Worm (Caenorhabditis elegans) whole organism, L4 larva: ENCODE data around the gene prp-38.

Source experiments
- D1046.2 ChIP-seq: fragments of 200-800 bp; sonication (Bioruptor generic); IDR thresholded peaks from 2 replicates; pipeline ENCODE4 v1.3.6; 2022; ENCODE audit warnings: missing genetic modification characterization, missing compliant biosample characterization
- F10B5.3 ChIP-seq: sonication (generic microtip); optimal IDR thresholded peaks from 2 replicates; lab custom pipeline; 2016; ENCODE audit warnings: mild to moderate bottlenecking, missing genetic modification characterization, missing compliant biosample characterization
- F26F4.8 ChIP-seq: fragments of 200-800 bp; sonication (Bioruptor generic); conservative IDR thresholded peaks from 2 replicates; pipeline ENCODE4 v1.3.6; 2022; ENCODE audit warnings: missing genetic modification characterization, missing compliant biosample characterization
- F37D6.2 ChIP-seq: sonication (generic microtip); optimal IDR thresholded peaks from 2 replicates; lab custom pipeline; 2016; ENCODE audit warnings: mild to moderate bottlenecking, missing genetic modification characterization, missing compliant biosample characterization
- F49E8.2 ChIP-seq: sonication (generic microtip); optimal IDR thresholded peaks from 2 replicates; lab custom pipeline; 2016; ENCODE audit warnings: missing compliant biosample characterization, mild to moderate bottlenecking, missing genetic modification characterization, borderline replicate concordance
- Y5F2A.4 ChIP-seq: fragments of 200-800 bp; sonication (Bioruptor generic); optimal IDR thresholded peaks from 2 replicates; lab custom pipeline; 2018; ENCODE audit warnings: mild to moderate bottlenecking, missing genetic modification characterization, missing compliant biosample characterization
- Y75B8A.6 ChIP-seq: fragments of 200-800 bp; sonication (Bioruptor generic); IDR thresholded peaks from 2 replicates; pipeline ENCODE4 v1.3.6; 2022; ENCODE audit warnings: missing genetic modification reagents, missing genetic modification characterization, missing compliant biosample characterization
- attf-4 ChIP-seq: sonication (generic microtip); optimal IDR thresholded peaks from 3 replicates; lab custom pipeline; 2017; ENCODE audit warnings: missing biosample characterization, missing genetic modification characterization
- ceh-44 ChIP-seq: fragments of 200-800 bp; sonication (Bioruptor generic); IDR thresholded peaks from 2 replicates; pipeline ENCODE4 v1.3.6; 2022; ENCODE audit warnings: missing genetic modification reagents, missing genetic modification characterization, missing compliant biosample characterization
- ceh-82 ChIP-seq: sonication (generic microtip); optimal IDR thresholded peaks from 2 replicates; lab custom pipeline; 2017; ENCODE audit warnings: missing biosample characterization, missing genetic modification characterization
- daf-12 ChIP-seq: fragments of 150-350 bp; optimal IDR thresholded peaks from 2 replicates; lab custom pipeline; 2014; ENCODE audit warnings: missing biosample characterization, missing genetic modification reagents, missing genetic modification characterization
- dve-1 ChIP-seq: sonication (generic microtip); optimal IDR thresholded peaks from 2 replicates; lab custom pipeline; 2017; ENCODE audit warnings: antibody characterized with exemption, mild to moderate bottlenecking, missing genetic modification characterization, missing compliant biosample characterization; ENCODE audit not compliant: insufficient read depth
- egl-43 ChIP-seq: fragments of 200-800 bp; sonication (Bioruptor generic); IDR thresholded peaks from 2 replicates; pipeline ENCODE4 v1.3.6; 2022; ENCODE audit warnings: missing genetic modification reagents, missing genetic modification characterization, missing compliant biosample characterization
- fkh-10 ChIP-seq: fragments of 150-350 bp; optimal IDR thresholded peaks from 2 replicates; lab custom pipeline; 2014; ENCODE audit warnings: missing biosample characterization, missing genetic modification reagents, missing genetic modification characterization
- fos-1 ChIP-seq: fragments of 150-350 bp; optimal IDR thresholded peaks from 2 replicates; lab custom pipeline; 2014; ENCODE audit warnings: missing biosample characterization, missing genetic modification characterization
- lin-15B ChIP-seq: fragments of 150-350 bp; sonication (generic microtip); optimal IDR thresholded peaks from 3 replicates; lab custom pipeline; 2014; ENCODE audit warnings: missing biosample characterization, missing genetic modification characterization
- lin-38 ChIP-seq: fragments of 200-800 bp; sonication (Bioruptor generic); IDR thresholded peaks from 2 replicates; pipeline ENCODE4 v1.3.6; 2022; ENCODE audit warnings: missing genetic modification reagents, missing genetic modification characterization, missing compliant biosample characterization
- mxl-3 ChIP-seq: fragments of 200-800 bp; sonication (Bioruptor generic); optimal IDR thresholded peaks from 2 replicates; lab custom pipeline; 2018; ENCODE audit warnings: mild to moderate bottlenecking, missing genetic modification characterization, missing compliant biosample characterization
- nhr-77 ChIP-seq: fragments of 150-350 bp; optimal IDR thresholded peaks from 2 replicates; lab custom pipeline; 2014; ENCODE audit warnings: missing biosample characterization, missing genetic modification characterization
- zip-11 ChIP-seq: fragments of 200-800 bp; sonication (Bioruptor generic); IDR thresholded peaks from 2 replicates; pipeline ENCODE4 v1.3.6; 2022; ENCODE audit warnings: missing genetic modification characterization, missing compliant biosample characterization

The prp-38 gene

ce11 chrV:10756698-10757097, 49.1 kb downstream of the prp-38 start, which contains the start of gene irld-6:
irld-6 (minus strand) TSS chrV:10756798.
- TF ChIP-seq D1046.2 (GFP tag; lab: Robert Waterston, UW) (no peak), zip-11 (no peak), F49E8.2 (no peak), F10B5.3 (no peak), fos-1 (tag; lab: Kevin White, UChicago) (no peak), Y75B8A.6 (GFP tag; lab: Robert Waterston, UW) (no peak), mxl-3 (no peak), ceh-82 (tag; lab: Kevin White, UChicago) (no peak), lin-15B (tag; lab: Kevin White, UChicago) (no peak), attf-4 (tag; lab: Kevin White, UChicago) (no peak), nhr-77 (tag; lab: Kevin White, UChicago) (no peak), ceh-44 (GFP tag; lab: Robert Waterston, UW) (no peak), egl-43 (GFP tag; lab: Robert Waterston, UW) (no peak), F37D6.2 (no peak), F26F4.8 (GFP tag; lab: Robert Waterston, UW) (no peak), dve-1 (tag; lab: Kevin White, UChicago) (no peak), lin-38 (GFP tag; lab: Robert Waterston, UW) (no peak), Y5F2A.4 (GFP tag; lab: Kevin White, UChicago) (no peak), fkh-10 (no peak), daf-12 (tag; lab: Kevin White, UChicago) (no peak)
